Worm (Caenorhabditis elegans) whole organism, midembryonic: Measurements from ENCODE around the gene F23F12.12.

Experiments used
- T22C8.4 ChIP-seq: fragments of 200-800 bp; sonication (Bioruptor generic); IDR thresholded peaks from 2 replicates; pipeline ENCODE4 v1.3.6; 2022; ENCODE audit warnings: missing genetic modification characterization, missing compliant biosample characterization
- cog-1 ChIP-seq: sonication (generic microtip); optimal IDR thresholded peaks from 2 replicates; lab custom pipeline; 2016; ENCODE audit warnings: missing genetic modification characterization, missing compliant biosample characterization
- flt-1 ChIP-seq: fragments of 200-800 bp; sonication (Bioruptor generic); IDR thresholded peaks from 2 replicates; pipeline ENCODE4 v1.3.6; 2022; ENCODE audit warnings: missing genetic modification characterization, missing compliant biosample characterization
- klf-2 ChIP-seq: fragments of 200-800 bp; sonication (Bioruptor generic); conservative IDR thresholded peaks from 2 replicates; pipeline ENCODE4 v1.3.6; 2022; ENCODE audit warnings: missing genetic modification reagents, missing genetic modification characterization, missing compliant biosample characterization
- med-1 ChIP-seq: sonication (generic microtip); optimal IDR thresholded peaks from 2 replicates; lab custom pipeline; 2017; ENCODE audit warnings: missing genetic modification characterization, mild to moderate bottlenecking, missing compliant biosample characterization, antibody characterized with exemption, missing genetic modification reagents; ENCODE audit not compliant: insufficient read depth
- ref-1 ChIP-seq: fragments of 200-800 bp; sonication (Bioruptor generic); conservative IDR thresholded peaks from 2 replicates; pipeline ENCODE4 v1.3.6; 2022; ENCODE audit warnings: missing genetic modification reagents, missing genetic modification characterization, missing compliant biosample characterization
- tab-1 ChIP-seq: fragments of 200-800 bp; sonication (Bioruptor generic); IDR thresholded peaks from 2 replicates; pipeline ENCODE4 v1.3.6; 2022; ENCODE audit warnings: missing genetic modification characterization, missing compliant biosample characterization
- ztf-23 ChIP-seq: fragments of 200-800 bp; sonication (Bioruptor generic); IDR thresholded peaks from 2 replicates; pipeline ENCODE4 v1.3.6; 2022; ENCODE audit warnings: missing genetic modification reagents, missing genetic modification characterization, missing compliant biosample characterization

- TF ChIP-seq tab-1 = no peak
- no peak for TF ChIP-seq ref-1
- TF ChIP-seq med-1 (GFP tag; lab: Kevin White, UChicago) = no peak
- no peak for TF ChIP-seq flt-1
- no peak for TF ChIP-seq T22C8.4
- no peak for TF ChIP-seq cog-1
- no peak for TF ChIP-seq klf-2 (GFP tag; lab: Robert Waterston, UW)
- no peak for TF ChIP-seq ztf-23 (GFP tag; lab: Robert Waterston, UW)
Observed at ce11 chrIII:6488916-6489315, 19.0 kb upstream of the F23F12.12 start.
